Worm (Caenorhabditis elegans) whole organism, L1 larva: ENCODE measurements around the gene ham-1.

ENCODE experiments used
- aha-1 ChIP-seq: fragments of 150-350 bp; optimal IDR thresholded peaks from 2 replicates; lab custom pipeline; 2014; ENCODE audit warnings: missing biosample characterization, missing genetic modification characterization
- alr-1 ChIP-seq: fragments of 200-800 bp; sonication (Bioruptor generic); optimal IDR thresholded peaks from 2 replicates; lab custom pipeline; 2018; ENCODE audit warnings: borderline replicate concordance, mild to moderate bottlenecking, missing genetic modification characterization, missing compliant biosample characterization
- aly-2 ChIP-seq: fragments of 150-350 bp; optimal IDR thresholded peaks from 2 replicates; lab custom pipeline; 2014; ENCODE audit warnings: missing biosample characterization, missing genetic modification characterization
- ces-1 ChIP-seq: fragments of 150-350 bp; optimal IDR thresholded peaks from 2 replicates; lab custom pipeline; 2014; ENCODE audit warnings: missing biosample characterization, missing genetic modification reagents, missing genetic modification characterization
- efl-3 ChIP-seq: fragments of 200-800 bp; sonication (Bioruptor generic); optimal IDR thresholded peaks from 2 replicates; lab custom pipeline; 2018; ENCODE audit warnings: mild to moderate bottlenecking, missing genetic modification characterization, missing compliant biosample characterization
- fkh-10 ChIP-seq: sonication (generic microtip); optimal IDR thresholded peaks from 2 replicates; lab custom pipeline; 2017; ENCODE audit warnings: missing biosample characterization, missing genetic modification reagents, missing genetic modification characterization
- lin-39 ChIP-seq: fragments of 150-350 bp; optimal IDR thresholded peaks from 2 replicates; lab custom pipeline; 2014; ENCODE audit warnings: missing biosample characterization, missing genetic modification reagents, missing genetic modification characterization
- nhr-28 ChIP-seq: fragments of 150-350 bp; optimal IDR thresholded peaks from 2 replicates; lab custom pipeline; 2014; ENCODE audit warnings: missing biosample characterization, missing genetic modification characterization
- nhr-76 ChIP-seq: sonication (generic microtip); optimal IDR thresholded peaks from 2 replicates; lab custom pipeline; 2017; ENCODE audit warnings: missing biosample characterization, missing genetic modification characterization
- pqm-1 ChIP-seq: sonication (generic microtip); optimal IDR thresholded peaks from 3 replicates; lab custom pipeline; 2017; ENCODE audit warnings: missing biosample characterization, missing genetic modification characterization
- sox-4 ChIP-seq: sonication (generic microtip); optimal IDR thresholded peaks from 2 replicates; lab custom pipeline; 2016; ENCODE audit warnings: missing genetic modification characterization, missing compliant biosample characterization
- ztf-4 ChIP-seq: fragments of 150-350 bp; optimal IDR thresholded peaks from 2 replicates; lab custom pipeline; 2014; ENCODE audit warnings: missing biosample characterization, missing genetic modification characterization

- TF ChIP-seq nhr-76 (tag; lab: Kevin White, UChicago), result no peak
- no peak for TF ChIP-seq lin-39 (tag; lab: Kevin White, UChicago)
- TF ChIP-seq nhr-28 (tag; lab: Kevin White, UChicago), result no peak
- TF ChIP-seq ces-1 (GFP tag; lab: Kevin White, UChicago), result no peak
- TF ChIP-seq sox-4, result no peak
- no peak for TF ChIP-seq efl-3
- no peak for TF ChIP-seq ztf-4 (tag; lab: Kevin White, UChicago)
- no peak for TF ChIP-seq aha-1 (tag; lab: Kevin White, UChicago)
- no peak for TF ChIP-seq aly-2
- TF ChIP-seq alr-1 (tag; lab: Kevin White, UChicago), result no peak
- no peak for TF ChIP-seq fkh-10 (GFP tag; lab: Kevin White, UChicago)
- TF ChIP-seq pqm-1 (tag; lab: Kevin White, UChicago), result no peak
Observed at ce11 chrIV:12501956-12502355, 40.0 kb upstream of the ham-1 start, which contains the start of gene sru-18.
